Fruit fly (Drosophila melanogaster): ENCODE measurements around the gene atk.

- TF ChIP-seq CG12605 (GFP tag; IDR thresholded peaks at IDR 0.05): peak; percentile 88
- TF ChIP-seq CG34367 (tag; optimal IDR thresholded peaks at IDR 0.05): peak; percentile 83
- TF ChIP-seq EcR (GFP tag; optimal IDR thresholded peaks at IDR 0.05): peak; percentile 36
These were observed 29.0 kb upstream of the atk start for dm6 chr3L:20493417-20494261.
